Worm (Caenorhabditis elegans): Measurements from ENCODE around the gene K10G4.3.
"Not testable (repeated sequence)": the region's sequence is repeated elsewhere in the genome, so short reads cannot be mapped to it uniquely, and the experiment has no call there.

The K10G4.3 gene

ce11 chrV:17257637-17258036 lies 7.1 kb downstream of the K10G4.3 start:
- TF ChIP-seq him-1 (tag; optimal IDR thresholded peaks at IDR 0.05) (no peak), dao-5 (tag; optimal IDR thresholded peaks at IDR 0.05) (no peak), W03F9.2 (tag; optimal IDR thresholded peaks at IDR 0.05) (no peak)

- TF ChIP-seq W03F9.2 (tag; optimal IDR thresholded peaks at IDR 0.05): no peak
- no peak for TF ChIP-seq him-1 (tag; optimal IDR thresholded peaks at IDR 0.05)
- TF ChIP-seq dao-5 (tag; optimal IDR thresholded peaks at IDR 0.05): no peak
Observed at ce11 chrV:17255454-17255853, 9.3 kb downstream of the K10G4.3 start, which contains the start of gene srh-115. srh-115 (plus strand) TSS chrV:17255754.

ce11 chrV:17255028-17255427 lies 9.7 kb downstream of the K10G4.3 start, which contains the start of gene srh-116:
srh-116 (minus strand) TSS chrV:17255128.
- not testable (repeated sequence) for TF ChIP-seq W03F9.2, dao-5, him-1 (tag; optimal IDR thresholded peaks at IDR 0.05)

- TF ChIP-seq W03F9.2 (tag; optimal IDR thresholded peaks at IDR 0.05) (no peak), him-1 (tag; optimal IDR thresholded peaks at IDR 0.05) (no peak), dao-5 (tag; optimal IDR thresholded peaks at IDR 0.05) (no peak)
Observed at ce11 chrV:17251364-17251961, 13.3 kb downstream of the K10G4.3 start, which contains the start of gene Y61B8A.6. Y61B8A.6 (plus strand) TSS chrV:17251911.

ce11 chrV:17248915-17249314 lies 15.8 kb downstream of the K10G4.3 start, which contains the start of gene clec-243:
clec-243 (minus strand) TSS chrV:17249015.
- TF ChIP-seq W03F9.2 (tag; optimal IDR thresholded peaks at IDR 0.05): no peak
- no peak for TF ChIP-seq dao-5 (tag; optimal IDR thresholded peaks at IDR 0.05)
- TF ChIP-seq him-1 (tag; optimal IDR thresholded peaks at IDR 0.05): no peak

ce11 chrV:17245406-17245805 lies 19.3 kb downstream of the K10G4.3 start, which contains the start of gene clec-242:
clec-242 (minus strand) TSS chrV:17245506.
- TF ChIP-seq W03F9.2 (tag; optimal IDR thresholded peaks at IDR 0.05): no peak
- no peak for TF ChIP-seq him-1 (tag; optimal IDR thresholded peaks at IDR 0.05)
- no peak for TF ChIP-seq dao-5 (tag; optimal IDR thresholded peaks at IDR 0.05)

- no peak for TF ChIP-seq him-1 (tag; optimal IDR thresholded peaks at IDR 0.05)
- TF ChIP-seq W03F9.2 (tag; optimal IDR thresholded peaks at IDR 0.05): no peak
- TF ChIP-seq dao-5 (tag; optimal IDR thresholded peaks at IDR 0.05): no peak
Observed at ce11 chrV:17243016-17243415, 21.7 kb downstream of the K10G4.3 start.

ce11 chrV:17242552-17242951 lies 22.2 kb downstream of the K10G4.3 start, which contains the start of gene Y68A4B.3:
Y68A4B.3 (minus strand) TSS chrV:17242652.
- TF ChIP-seq dao-5 (tag; optimal IDR thresholded peaks at IDR 0.05) (no peak), him-1 (tag; optimal IDR thresholded peaks at IDR 0.05) (no peak), W03F9.2 (tag; optimal IDR thresholded peaks at IDR 0.05) (no peak)

ce11 chrV:17241278-17241661 lies 23.5 kb downstream of the K10G4.3 start:
- TF ChIP-seq dao-5 (tag; optimal IDR thresholded peaks at IDR 0.05) (no peak), him-1 (tag; optimal IDR thresholded peaks at IDR 0.05) (no peak)

ce11 chrV:17240579-17241277 lies 24.0 kb downstream of the K10G4.3 start:
- TF ChIP-seq dao-5 (tag; optimal IDR thresholded peaks at IDR 0.05) (no peak), W03F9.2 (tag; optimal IDR thresholded peaks at IDR 0.05) (no peak), him-1 (tag; optimal IDR thresholded peaks at IDR 0.05) (no peak)

- TF ChIP-seq W03F9.2 (tag; optimal IDR thresholded peaks at IDR 0.05) (no peak), him-1 (tag; optimal IDR thresholded peaks at IDR 0.05) (no peak), dao-5 (tag; optimal IDR thresholded peaks at IDR 0.05) (no peak)
Observed at ce11 chrV:17238799-17239198, 26.0 kb downstream of the K10G4.3 start, which contains the start of gene T19C9.8. T19C9.8 (plus strand) TSS chrV:17239097.

- TF ChIP-seq dao-5 (tag; optimal IDR thresholded peaks at IDR 0.05): no peak
- no peak for TF ChIP-seq him-1 (tag; optimal IDR thresholded peaks at IDR 0.05)
- TF ChIP-seq W03F9.2 (tag; optimal IDR thresholded peaks at IDR 0.05): no peak
Observed at ce11 chrV:17236345-17236744, 28.4 kb downstream of the K10G4.3 start, which contains the start of gene T19C9.10. T19C9.10 (plus strand) TSS chrV:17236592.

- TF ChIP-seq dao-5 (tag; optimal IDR thresholded peaks at IDR 0.05) (no peak), W03F9.2 (tag; optimal IDR thresholded peaks at IDR 0.05) (no peak), him-1 (tag; optimal IDR thresholded peaks at IDR 0.05) (no peak)
Observed at ce11 chrV:17232403-17232802, 32.4 kb downstream of the K10G4.3 start.

- TF ChIP-seq him-1 (tag; optimal IDR thresholded peaks at IDR 0.05): no peak
- TF ChIP-seq W03F9.2 (tag; optimal IDR thresholded peaks at IDR 0.05): no peak
- no peak for TF ChIP-seq dao-5 (tag; optimal IDR thresholded peaks at IDR 0.05)
Observed at ce11 chrV:17226119-17226518, 38.6 kb downstream of the K10G4.3 start, which contains the start of gene srh-112. srh-112 (minus strand) TSS chrV:17226219.
